Fruit fly (Drosophila melanogaster): Measurements from ENCODE around the gene rols.

rols gene

dm6 chr3L:12083092-12083680, 18.5 kb upstream of the rols start:
- TF ChIP-seq CG8301 (tag; optimal IDR thresholded peaks at IDR 0.05): no peak
- TF ChIP-seq gl (tag; optimal IDR thresholded peaks at IDR 0.05): no peak
- TF ChIP-seq Ets98B (GFP tag; IDR thresholded peaks at IDR 0.05): no peak
- no peak for TF ChIP-seq CG34367 (tag; optimal IDR thresholded peaks at IDR 0.05)
- TF ChIP-seq CG32121 (GFP tag; IDR thresholded peaks at IDR 0.05): no peak
- TF ChIP-seq fd96Ca (GFP tag; IDR thresholded peaks at IDR 0.05): no peak
- TF ChIP-seq Snoo (tag; optimal IDR thresholded peaks at IDR 0.05): no peak

dm6 chr3L:12082521-12082841, 17.8 kb upstream of the rols start:
- no peak for TF ChIP-seq CG34367 (tag; optimal IDR thresholded peaks at IDR 0.05)
- 0 out of 2 replicates have a peak, but pooled peaks have one; percentile 7 for TF ChIP-seq CG12605 (GFP tag; IDR thresholded peaks at IDR 0.05)
- TF ChIP-seq rn (GFP tag; IDR thresholded peaks at IDR 0.05): no peak
- no peak for TF ChIP-seq CG14655 (GFP tag; optimal IDR thresholded peaks at IDR 0.05)

dm6 chr3L:12081679-12082520, 17.2 kb upstream of the rols start, which contains the start of gene Sema5c:
Gene Sema5c, minus strand, starts transcription at chr3L:12081830.
- TF ChIP-seq CG9948 (tag; optimal IDR thresholded peaks at IDR 0.05) (peak; percentile 78), CG17806 (tag; optimal IDR thresholded peaks at IDR 0.05) (peak; percentile 58), Ets98B (GFP tag; IDR thresholded peaks at IDR 0.05) (peak; percentile 72), fd96Ca (GFP tag; IDR thresholded peaks at IDR 0.05) (peak; percentile 53; the same call in 2 of the 3 replicates), CG14655 (GFP tag; optimal IDR thresholded peaks at IDR 0.05) (peak; percentile 68), D1 (tag; optimal IDR thresholded peaks at IDR 0.05) (no peak), CG4496 (GFP tag; IDR thresholded peaks at IDR 0.05) (peak; percentile 84), Pif1A (GFP tag; optimal IDR thresholded peaks at IDR 0.05) (peak; percentile 30), Snoo (tag; optimal IDR thresholded peaks at IDR 0.05) (peak; percentile 69), CG32121 (GFP tag; IDR thresholded peaks at IDR 0.05) (peak; percentile 40; the same call in 1 of the 2 replicates), Pif1B (GFP tag; optimal IDR thresholded peaks at IDR 0.05) (peak; percentile 71), CG34367 (tag; optimal IDR thresholded peaks at IDR 0.05) (peak; percentile 52), CG8159 (tag; optimal IDR thresholded peaks at IDR 0.05) (peak; percentile 86), CG8301 (tag; optimal IDR thresholded peaks at IDR 0.05) (peak; percentile 12), EcR (GFP tag; optimal IDR thresholded peaks at IDR 0.05) (peak; percentile 79), gl (tag; optimal IDR thresholded peaks at IDR 0.05) (peak; percentile 63), CG12605 (GFP tag; IDR thresholded peaks at IDR 0.05) (peak; percentile 81), CG10348 (GFP tag; IDR thresholded peaks at IDR 0.05) (no peak), CG13204 (GFP tag; optimal IDR thresholded peaks at IDR 0.05) (peak; percentile 32), CG15710 (tag; optimal IDR thresholded peaks at IDR 0.05) (peak; percentile 76), rn (GFP tag; IDR thresholded peaks at IDR 0.05) (peak; percentile 55)

dm6 chr3L:12080423-12080822, 15.8 kb upstream of the rols start:
- TF ChIP-seq CG32121 (GFP tag; IDR thresholded peaks at IDR 0.05) (no peak), rn (GFP tag; IDR thresholded peaks at IDR 0.05) (no peak), EcR (GFP tag; optimal IDR thresholded peaks at IDR 0.05) (no peak), Pif1B (GFP tag; optimal IDR thresholded peaks at IDR 0.05) (no peak), CG12605 (GFP tag; IDR thresholded peaks at IDR 0.05) (no peak), CG8301 (tag; optimal IDR thresholded peaks at IDR 0.05) (no peak), Snoo (tag; optimal IDR thresholded peaks at IDR 0.05) (no peak), CG13204 (GFP tag; optimal IDR thresholded peaks at IDR 0.05) (no peak), D1 (tag; optimal IDR thresholded peaks at IDR 0.05) (no peak), CG4496 (GFP tag; IDR thresholded peaks at IDR 0.05) (no peak)

dm6 chr3L:12079319-12079933, 14.8 kb upstream of the rols start:
- no peak for TF ChIP-seq fd96Ca (GFP tag; IDR thresholded peaks at IDR 0.05)

- TF ChIP-seq EcR (GFP tag; optimal IDR thresholded peaks at IDR 0.05): peak; percentile 26
- peak; percentile 14 for TF ChIP-seq CG8159 (tag; optimal IDR thresholded peaks at IDR 0.05)
- TF ChIP-seq CG10348 (GFP tag; IDR thresholded peaks at IDR 0.05): no peak
These were observed 14.1 kb upstream of the rols start for dm6 chr3L:12078551-12079318.

All from whole organism, pupa.